Worm (Caenorhabditis elegans) whole organism, L4 larva: ENCODE measurements around the gene lit-1.

ENCODE experiments used
- D1046.2 ChIP-seq: fragments of 200-800 bp; sonication (Bioruptor generic); IDR thresholded peaks from 2 replicates; pipeline ENCODE4 v1.3.6; 2022; ENCODE audit warnings: missing genetic modification characterization, missing compliant biosample characterization
- aly-2 ChIP-seq: sonication (generic microtip); optimal IDR thresholded peaks from 2 replicates; lab custom pipeline; 2018; ENCODE audit warnings: missing biosample characterization, missing genetic modification characterization
- ama-1 ChIP-seq: fragments of 150-350 bp; optimal IDR thresholded peaks from 2 replicates; lab custom pipeline; 2014; ENCODE audit warnings: inconsistent platforms, mixed read lengths
- gei-8 ChIP-seq: fragments of 200-800 bp; sonication (Bioruptor generic); optimal IDR thresholded peaks from 2 replicates; lab custom pipeline; 2018; ENCODE audit warnings: mild to moderate bottlenecking, missing genetic modification characterization, missing compliant biosample characterization
- jun-1 ChIP-seq: fragments of 150-350 bp; optimal IDR thresholded peaks from 2 replicates; lab custom pipeline; 2014; ENCODE audit warnings: missing biosample characterization, missing genetic modification reagents, missing genetic modification characterization
- lim-7 ChIP-seq: fragments of 200-800 bp; sonication (Bioruptor generic); IDR thresholded peaks from 2 replicates; pipeline ENCODE4 v1.3.6; 2022; ENCODE audit warnings: missing genetic modification characterization, missing compliant biosample characterization
- lin-1 ChIP-seq: fragments of 200-800 bp; sonication (Bioruptor generic); IDR thresholded peaks from 2 replicates; pipeline ENCODE4 v1.3.6; 2022; ENCODE audit warnings: missing genetic modification reagents, missing genetic modification characterization, missing compliant biosample characterization
- lin-29 ChIP-seq: fragments of 200-800 bp; sonication (Bioruptor generic); IDR thresholded peaks from 2 replicates; pipeline ENCODE4 v1.3.6; 2022; ENCODE audit warnings: missing genetic modification reagents, missing genetic modification characterization, missing compliant biosample characterization
- lsy-2 ChIP-seq, 2 experiments: fragments of 150-350 bp in 1 of 2; sonication (generic microtip) in 1 of 2; optimal IDR thresholded peaks; 2 replicates each; lab custom pipeline; 2014 to 2017; ENCODE audit warnings: missing biosample characterization in 2 of 2, missing genetic modification characterization in 2 of 2
- mep-1 ChIP-seq: fragments of 150-350 bp; sonication (generic microtip); optimal IDR thresholded peaks from 3 replicates; lab custom pipeline; 2014; ENCODE audit warnings: missing biosample characterization, missing genetic modification characterization
- nhr-28 ChIP-seq: fragments of 150-350 bp; optimal IDR thresholded peaks from 2 replicates; lab custom pipeline; 2014; ENCODE audit warnings: missing biosample characterization, missing genetic modification characterization
- nhr-6 ChIP-seq: fragments of 150-350 bp; optimal IDR thresholded peaks from 2 replicates; lab custom pipeline; 2014; ENCODE audit warnings: missing biosample characterization, missing genetic modification characterization
- snpc-1.2 ChIP-seq: fragments of 200-800 bp; sonication (Bioruptor generic); IDR thresholded peaks from 2 replicates; pipeline ENCODE4 v1.3.6; 2022; ENCODE audit warnings: missing genetic modification reagents, missing genetic modification characterization, missing compliant biosample characterization
- snpc-4 ChIP-seq: fragments of 150-350 bp; optimal IDR thresholded peaks from 2 replicates; lab custom pipeline; 2014; ENCODE audit warnings: missing biosample characterization, missing genetic modification characterization

- no peak for TF ChIP-seq gei-8 (GFP tag; lab: Kevin White, UChicago)
- TF ChIP-seq nhr-28 (tag; lab: Kevin White, UChicago): no peak
- no peak for TF ChIP-seq jun-1
- TF ChIP-seq lsy-2 (tag; optimal IDR thresholded peaks at IDR 0.05; lab: Kevin White, UChicago): no peak
- TF ChIP-seq ama-1 (lab: Kevin White, UChicago): no peak
- TF ChIP-seq mep-1 (tag; lab: Kevin White, UChicago): no peak
- no peak for TF ChIP-seq D1046.2 (GFP tag; lab: Robert Waterston, UW)
- no peak for TF ChIP-seq lin-1 (GFP tag; lab: Robert Waterston, UW)
- TF ChIP-seq nhr-6: no peak
- no peak for TF ChIP-seq aly-2 (tag; lab: Kevin White, UChicago)
- no peak for TF ChIP-seq snpc-4 (tag; lab: Kevin White, UChicago)
- TF ChIP-seq lin-29: no peak
- TF ChIP-seq snpc-1.2 (GFP tag; lab: Robert Waterston, UW): no peak
- no peak for TF ChIP-seq lim-7
Observed at ce11 chrIII:13748312-13748711, 46.5 kb downstream of the lit-1 start, which contains the start of gene K08E3.2.
